Fruit fly (Drosophila melanogaster) whole organism, wandering third instar larva: ENCODE measurements around the gene Or9a.

Source experiments
- CG9705 ChIP-seq: fragments of 200-800 bp; sonication (Bioruptor generic); optimal IDR thresholded peaks from 2 replicates; lab custom pipeline; 2018; ENCODE audit warnings: missing biosample characterization, mild to moderate bottlenecking, missing genetic modification characterization
- GATAd ChIP-seq: sonication (Bioruptor generic); optimal IDR thresholded peaks from 2 replicates; lab custom pipeline; 2016; ENCODE audit warnings: missing biosample characterization, missing genetic modification characterization
- fru ChIP-seq: fragments of 200-800 bp; sonication (Bioruptor generic); optimal IDR thresholded peaks from 3 replicates; lab custom pipeline; 2016; ENCODE audit warnings: missing biosample characterization, mild to moderate bottlenecking, missing genetic modification characterization
- pan ChIP-seq: fragments of >200 bp; optimal IDR thresholded peaks from 2 replicates; lab custom pipeline; 2017
- psq ChIP-seq: fragments of 200-800 bp; sonication (Bioruptor generic); optimal IDR thresholded peaks from 3 replicates; lab custom pipeline; 2017; ENCODE audit warnings: missing biosample characterization, mild to moderate bottlenecking, missing genetic modification characterization, moderate library complexity

DNA sequence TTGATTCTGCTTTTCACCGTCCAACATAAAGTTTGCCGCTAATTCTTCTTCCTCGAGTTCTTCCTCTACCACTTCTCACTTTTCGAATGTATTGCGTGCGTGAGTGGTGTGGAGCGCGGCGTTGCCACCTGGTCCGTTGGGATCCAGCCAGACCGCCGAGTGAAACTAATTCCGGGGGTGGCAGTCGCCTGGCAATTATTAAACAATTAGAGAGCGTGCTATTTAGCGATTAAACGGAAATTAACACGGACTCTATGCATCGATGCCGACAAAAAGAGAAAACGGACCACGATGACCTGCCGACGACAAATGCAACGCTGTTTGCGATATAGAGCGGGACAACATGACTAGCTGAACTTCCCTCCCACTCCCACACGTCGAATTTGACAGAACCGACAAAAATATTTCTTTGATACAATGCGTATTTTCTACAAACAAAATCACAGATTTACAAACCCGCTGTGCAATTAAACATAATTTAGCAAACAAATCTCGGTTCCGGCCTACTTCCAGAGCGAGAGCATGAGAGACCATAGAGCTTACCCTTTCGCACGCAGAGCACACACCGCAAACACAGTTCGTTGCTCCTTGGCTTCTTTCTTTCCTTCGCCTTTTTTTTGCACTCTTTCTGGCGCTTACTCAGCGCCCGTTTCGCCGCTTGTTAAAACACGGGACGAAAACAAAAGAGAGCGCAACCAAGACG, 14.2 kb upstream of the Or9a start, which contains the start of gene CG2889:
- TF ChIP-seq pan = no peak
- no peak for TF ChIP-seq GATAd (GFP tag; lab: Kevin White, UChicago)
- TF ChIP-seq CG9705 = no peak
- peak; percentile 10 for TF ChIP-seq fru (GFP tag; lab: Kevin White, UChicago)
- TF ChIP-seq psq = peak; percentile 46
